Worm (Caenorhabditis elegans) whole organism, L4 larva: ENCODE data around the gene gbh-2.

ENCODE experiments used
- D1046.2 ChIP-seq: fragments of 200-800 bp; sonication (Bioruptor generic); IDR thresholded peaks from 2 replicates; pipeline ENCODE4 v1.3.6; 2022; ENCODE audit warnings: missing genetic modification characterization, missing compliant biosample characterization
- F10B5.3 ChIP-seq: sonication (generic microtip); optimal IDR thresholded peaks from 2 replicates; lab custom pipeline; 2016; ENCODE audit warnings: mild to moderate bottlenecking, missing genetic modification characterization, missing compliant biosample characterization
- F26F4.8 ChIP-seq: fragments of 200-800 bp; sonication (Bioruptor generic); conservative IDR thresholded peaks from 2 replicates; pipeline ENCODE4 v1.3.6; 2022; ENCODE audit warnings: missing genetic modification characterization, missing compliant biosample characterization
- R02D3.7 ChIP-seq: fragments of 150-350 bp; sonication (generic microtip); optimal IDR thresholded peaks from 3 replicates; lab custom pipeline; 2014; ENCODE audit warnings: missing biosample characterization, missing genetic modification characterization
- T20F7.1 ChIP-seq: fragments of 200-800 bp; sonication (Bioruptor generic); optimal IDR thresholded peaks from 2 replicates; lab custom pipeline; 2018; ENCODE audit warnings: mild to moderate bottlenecking, missing genetic modification characterization, missing compliant biosample characterization
- Y5F2A.4 ChIP-seq: fragments of 200-800 bp; sonication (Bioruptor generic); optimal IDR thresholded peaks from 2 replicates; lab custom pipeline; 2018; ENCODE audit warnings: mild to moderate bottlenecking, missing genetic modification characterization, missing compliant biosample characterization
- Y75B8A.6 ChIP-seq: fragments of 200-800 bp; sonication (Bioruptor generic); IDR thresholded peaks from 2 replicates; pipeline ENCODE4 v1.3.6; 2022; ENCODE audit warnings: missing genetic modification reagents, missing genetic modification characterization, missing compliant biosample characterization
- ZK546.5 ChIP-seq, 2 experiments: sonication (generic microtip); optimal IDR thresholded peaks; 2 replicates each; lab custom pipeline; 2017; ENCODE audit warnings: missing biosample characterization in 2 of 2, missing genetic modification characterization in 2 of 2
- aha-1 ChIP-seq: fragments of 150-350 bp; peaks from one replicate; lab custom pipeline; 2014; ENCODE audit warnings: missing biosample characterization, missing genetic modification characterization
- ama-1 ChIP-seq: fragments of 150-350 bp; optimal IDR thresholded peaks from 2 replicates; lab custom pipeline; 2014; ENCODE audit warnings: inconsistent platforms, mixed read lengths
- ceh-20 ChIP-seq: fragments of 200-800 bp; sonication (Bioruptor generic); IDR thresholded peaks from 2 replicates; pipeline ENCODE4 v1.3.6; 2022; ENCODE audit warnings: missing genetic modification reagents, missing genetic modification characterization, missing compliant biosample characterization
- ceh-28 ChIP-seq: fragments of 150-350 bp; optimal IDR thresholded peaks from 2 replicates; lab custom pipeline; 2014; ENCODE audit warnings: missing biosample characterization, missing genetic modification reagents, missing genetic modification characterization
- ceh-44 ChIP-seq: fragments of 200-800 bp; sonication (Bioruptor generic); IDR thresholded peaks from 2 replicates; pipeline ENCODE4 v1.3.6; 2022; ENCODE audit warnings: missing genetic modification reagents, missing genetic modification characterization, missing compliant biosample characterization
- ceh-62 ChIP-seq: sonication (generic microtip); optimal IDR thresholded peaks from 2 replicates; lab custom pipeline; 2017; ENCODE audit warnings: missing biosample characterization, missing genetic modification characterization
- ces-1 ChIP-seq: fragments of 150-350 bp; sonication (generic microtip); optimal IDR thresholded peaks from 4 replicates; lab custom pipeline; 2014; ENCODE audit warnings: missing biosample characterization, missing genetic modification reagents, missing genetic modification characterization
- daf-19 ChIP-seq: fragments of 200-800 bp; sonication (Bioruptor generic); conservative IDR thresholded peaks from 2 replicates; pipeline ENCODE4 v1.3.6; 2022; ENCODE audit warnings: missing genetic modification characterization, missing compliant biosample characterization
- daf-8 ChIP-seq: fragments of 200-800 bp; sonication (Bioruptor generic); IDR thresholded peaks from 2 replicates; pipeline ENCODE4 v1.3.6; 2022; ENCODE audit warnings: missing genetic modification characterization, missing compliant biosample characterization
- dmd-8 ChIP-seq: fragments of 200-800 bp; sonication (Bioruptor generic); IDR thresholded peaks from 2 replicates; pipeline ENCODE4 v1.3.6; 2022; ENCODE audit warnings: missing genetic modification characterization, missing compliant biosample characterization
- dmd-9 ChIP-seq: fragments of 200-800 bp; sonication (Bioruptor generic); IDR thresholded peaks from 2 replicates; pipeline ENCODE4 v1.3.6; 2022; ENCODE audit warnings: missing genetic modification reagents, missing genetic modification characterization, missing compliant biosample characterization
- dve-1 ChIP-seq: sonication (generic microtip); optimal IDR thresholded peaks from 2 replicates; lab custom pipeline; 2017; ENCODE audit warnings: antibody characterized with exemption, mild to moderate bottlenecking, missing genetic modification characterization, missing compliant biosample characterization; ENCODE audit not compliant: insufficient read depth
- egl-27 ChIP-seq: sonication (generic microtip); optimal IDR thresholded peaks from 3 replicates; lab custom pipeline; 2017; ENCODE audit warnings: missing biosample characterization, missing genetic modification reagents, missing genetic modification characterization
- fkh-10 ChIP-seq: fragments of 150-350 bp; optimal IDR thresholded peaks from 2 replicates; lab custom pipeline; 2014; ENCODE audit warnings: missing biosample characterization, missing genetic modification reagents, missing genetic modification characterization
- hif-1 ChIP-seq, 2 experiments: sonication (generic microtip); optimal IDR thresholded peaks; 2 replicates each; lab custom pipeline; 2016 to 2017; ENCODE audit warnings: missing compliant biosample characterization in 2 of 2, missing genetic modification characterization in 2 of 2, missing genetic modification reagents in 2 of 2, missing genotype in 2 of 2, mild to moderate bottlenecking in 1 of 2
- hmg-1.1 ChIP-seq: fragments of 200-800 bp; sonication (Bioruptor generic); IDR thresholded peaks from 2 replicates; pipeline ENCODE4 v1.3.6; 2022; ENCODE audit warnings: missing genetic modification reagents, missing genetic modification characterization, missing compliant biosample characterization
- lin-13 ChIP-seq: fragments of 150-350 bp; optimal IDR thresholded peaks from 2 replicates; lab custom pipeline; 2014; ENCODE audit warnings: missing biosample characterization, missing genetic modification reagents, missing genetic modification characterization
- lin-15B ChIP-seq: fragments of 150-350 bp; sonication (generic microtip); optimal IDR thresholded peaks from 3 replicates; lab custom pipeline; 2014; ENCODE audit warnings: missing biosample characterization, missing genetic modification characterization
- lin-29 ChIP-seq: fragments of 200-800 bp; sonication (Bioruptor generic); IDR thresholded peaks from 2 replicates; pipeline ENCODE4 v1.3.6; 2022; ENCODE audit warnings: missing genetic modification reagents, missing genetic modification characterization, missing compliant biosample characterization
- lin-39 ChIP-seq: fragments of 150-350 bp; optimal IDR thresholded peaks from 2 replicates; lab custom pipeline; 2014; ENCODE audit warnings: missing biosample characterization, missing genetic modification reagents, missing genetic modification characterization
- lsy-2 ChIP-seq, 2 experiments: fragments of 150-350 bp in 1 of 2; sonication (generic microtip) in 1 of 2; optimal IDR thresholded peaks; 2 replicates each; lab custom pipeline; 2014 to 2017; ENCODE audit warnings: missing biosample characterization in 2 of 2, missing genetic modification characterization in 2 of 2
- madf-9 ChIP-seq: fragments of 200-800 bp; sonication (Bioruptor generic); conservative IDR thresholded peaks from 2 replicates; pipeline ENCODE4 v1.3.6; 2022; ENCODE audit warnings: missing genetic modification reagents, missing genetic modification characterization, missing compliant biosample characterization
- mdl-1 ChIP-seq, 2 experiments: fragments of 150-350 bp in 1 of 2; sonication (generic microtip) in 1 of 2; optimal IDR thresholded peaks; 2 replicates each; lab custom pipeline; 2014 to 2017; ENCODE audit warnings: missing biosample characterization in 2 of 2, missing genetic modification characterization in 2 of 2
- mdt-29 ChIP-seq: fragments of 200-800 bp; sonication (Bioruptor generic); IDR thresholded peaks from 2 replicates; pipeline ENCODE4 v1.3.6; 2022; ENCODE audit warnings: missing genetic modification reagents, missing genetic modification characterization, missing compliant biosample characterization
- mep-1 ChIP-seq: fragments of 150-350 bp; sonication (generic microtip); optimal IDR thresholded peaks from 3 replicates; lab custom pipeline; 2014; ENCODE audit warnings: missing biosample characterization, missing genetic modification characterization
- nhr-10 ChIP-seq: fragments of 150-350 bp; optimal IDR thresholded peaks from 2 replicates; lab custom pipeline; 2014; ENCODE audit warnings: missing biosample characterization, missing genetic modification characterization
- nhr-102 ChIP-seq: sonication (generic microtip); optimal IDR thresholded peaks from 2 replicates; lab custom pipeline; 2016; ENCODE audit warnings: mild to moderate bottlenecking, missing genetic modification characterization, moderate library complexity, missing compliant biosample characterization
- nhr-11 ChIP-seq: fragments of 150-350 bp; optimal IDR thresholded peaks from 2 replicates; lab custom pipeline; 2014; ENCODE audit warnings: missing biosample characterization, missing genetic modification characterization
- nhr-111 ChIP-seq: fragments of 200-800 bp; sonication (Bioruptor generic); optimal IDR thresholded peaks from 2 replicates; lab custom pipeline; 2018; ENCODE audit warnings: mild to moderate bottlenecking, missing genetic modification characterization, missing compliant biosample characterization
- nhr-41 ChIP-seq: fragments of 200-800 bp; sonication (Bioruptor generic); IDR thresholded peaks from 2 replicates; pipeline ENCODE4 v1.3.6; 2022; ENCODE audit warnings: missing genetic modification reagents, missing genetic modification characterization, missing compliant biosample characterization
- nhr-48 ChIP-seq: sonication (generic microtip); optimal IDR thresholded peaks from 2 replicates; lab custom pipeline; 2016; ENCODE audit warnings: mild to moderate bottlenecking, missing genetic modification characterization, missing compliant biosample characterization
- nhr-6 ChIP-seq: fragments of 150-350 bp; optimal IDR thresholded peaks from 2 replicates; lab custom pipeline; 2014; ENCODE audit warnings: missing biosample characterization, missing genetic modification characterization
- pha-4 ChIP-seq, 2 experiments: fragments of 150-350 bp in 1 of 2; fragments of 200-800 bp in 1 of 2; sonication (Bioruptor generic) in 1 of 2; IDR thresholded peaks in 1 of 2; optimal IDR thresholded peaks in 1 of 2; 2 replicates each; pipeline versions ENCODE4 v1.3.6 to Lab custom; 2014 to 2022; ENCODE audit warnings: missing genetic modification characterization in 2 of 2, missing genetic modification reagents in 2 of 2, missing biosample characterization in 1 of 2, missing compliant biosample characterization in 1 of 2
- php-3 ChIP-seq: fragments of 200-800 bp; sonication (Bioruptor generic); IDR thresholded peaks from 2 replicates; pipeline ENCODE4 v1.3.6; 2022; ENCODE audit warnings: missing genetic modification reagents, missing genetic modification characterization, missing compliant biosample characterization
- snpc-1.2 ChIP-seq: fragments of 200-800 bp; sonication (Bioruptor generic); IDR thresholded peaks from 2 replicates; pipeline ENCODE4 v1.3.6; 2022; ENCODE audit warnings: missing genetic modification reagents, missing genetic modification characterization, missing compliant biosample characterization
- snpc-4 ChIP-seq: fragments of 150-350 bp; optimal IDR thresholded peaks from 2 replicates; lab custom pipeline; 2014; ENCODE audit warnings: missing biosample characterization, missing genetic modification characterization
- spr-3 ChIP-seq: fragments of 200-800 bp; sonication (Bioruptor generic); optimal IDR thresholded peaks from 2 replicates; lab custom pipeline; 2018; ENCODE audit warnings: mild to moderate bottlenecking, missing genetic modification characterization, missing compliant biosample characterization
- tag-97 ChIP-seq: fragments of 200-800 bp; sonication (Bioruptor generic); IDR thresholded peaks from 2 replicates; pipeline ENCODE4 v1.3.6; 2022; ENCODE audit warnings: missing genetic modification characterization, missing compliant biosample characterization
- vab-7 ChIP-seq: fragments of 200-800 bp; sonication (Bioruptor generic); IDR thresholded peaks from 2 replicates; pipeline ENCODE4 v1.3.6; 2022; ENCODE audit warnings: missing genetic modification reagents, missing genetic modification characterization, missing compliant biosample characterization
- zag-1 ChIP-seq: fragments of 150-350 bp; optimal IDR thresholded peaks from 2 replicates; lab custom pipeline; 2014; ENCODE audit warnings: missing biosample characterization, missing genetic modification characterization
- zip-11 ChIP-seq: fragments of 200-800 bp; sonication (Bioruptor generic); IDR thresholded peaks from 2 replicates; pipeline ENCODE4 v1.3.6; 2022; ENCODE audit warnings: missing genetic modification characterization, missing compliant biosample characterization
- ztf-7 ChIP-seq: fragments of 150-350 bp; optimal IDR thresholded peaks from 2 replicates; lab custom pipeline; 2014; ENCODE audit warnings: missing biosample characterization, missing genetic modification characterization

Gene gbh-2

ce11 chrII:8481033-8481708 lies 4.5 kb upstream of the gbh-2 start (continued):
- no peak for TF ChIP-seq ceh-44 (GFP tag; lab: Robert Waterston, UW)
- no peak for TF ChIP-seq nhr-11 (tag; lab: Kevin White, UChicago)
- no peak for TF ChIP-seq ces-1 (GFP tag; lab: Kevin White, UChicago)
- TF ChIP-seq nhr-102 (tag; lab: Kevin White, UChicago): peak; percentile 40
- TF ChIP-seq ZK546.5 (tag; optimal IDR thresholded peaks at IDR 0.05; lab: Kevin White, UChicago): no peak
- no peak for TF ChIP-seq Y5F2A.4 (GFP tag; lab: Kevin White, UChicago)
- TF ChIP-seq F26F4.8: no peak
- TF ChIP-seq dmd-9 (GFP tag; lab: Robert Waterston, UW): no peak
- TF ChIP-seq dve-1 (tag; lab: Kevin White, UChicago): peak; percentile 11
- no peak for TF ChIP-seq lin-29 (GFP tag; lab: Robert Waterston, UW)
- peak; percentile 42 for TF ChIP-seq T20F7.1 (GFP tag; lab: Kevin White, UChicago)
- TF ChIP-seq F10B5.3 (tag; lab: Kevin White, UChicago): no peak
- TF ChIP-seq daf-8: no peak
- no peak for TF ChIP-seq lin-13 (GFP tag; lab: Kevin White, UChicago)
- no peak for TF ChIP-seq D1046.2 (GFP tag; lab: Robert Waterston, UW)
- no peak for TF ChIP-seq vab-7 (GFP tag; lab: Robert Waterston, UW)
- no peak for TF ChIP-seq nhr-6 (tag; lab: Kevin White, UChicago)
- peak in 1 of 2 experiments; percentile 75 for TF ChIP-seq hif-1 (tag; optimal IDR thresholded peaks at IDR 0.05; lab: Kevin White, UChicago)
- no peak for TF ChIP-seq ceh-28
- TF ChIP-seq ama-1 (lab: Kevin White, UChicago): no peak
- peak in 1 of 2 experiments; percentile 17 for TF ChIP-seq mdl-1 (tag; optimal IDR thresholded peaks at IDR 0.05; lab: Kevin White, UChicago)
- no peak for TF ChIP-seq nhr-111 (GFP tag; lab: Kevin White, UChicago)
- TF ChIP-seq madf-9: no peak
- TF ChIP-seq nhr-10 (tag; lab: Kevin White, UChicago): no peak
- TF ChIP-seq mdt-29 (GFP tag; lab: Robert Waterston, UW): peak; percentile 69
- TF ChIP-seq dmd-8: no peak
- TF ChIP-seq zag-1 (tag; lab: Kevin White, UChicago): no peak
- 0 out of 2 replicates have a peak, but pooled peaks have one; percentile 41 for TF ChIP-seq Y75B8A.6
- TF ChIP-seq aha-1 (tag; lab: Kevin White, UChicago): peak; percentile 98
- TF ChIP-seq nhr-41: no peak
- TF ChIP-seq mep-1 (tag; lab: Kevin White, UChicago): peak; percentile 37
- TF ChIP-seq tag-97 (GFP tag; lab: Robert Waterston, UW): no peak
- TF ChIP-seq egl-27 (tag; lab: Kevin White, UChicago): no peak
- peak; percentile 47 for TF ChIP-seq php-3 (GFP tag; lab: Robert Waterston, UW)
- TF ChIP-seq zip-11 (GFP tag; lab: Robert Waterston, UW): 0 out of 2 replicates have a peak, but pooled peaks have one; percentile 14
- peak; percentile 56 for TF ChIP-seq nhr-48 (tag; lab: Kevin White, UChicago)
- TF ChIP-seq pha-4 (GFP tag; IDR thresholded peaks at IDR 0.05; lab: Robert Waterston, UW): peak; percentile 27; the same call in 1 of the 2 replicates
- TF ChIP-seq pha-4 (tag; optimal IDR thresholded peaks at IDR 0.05; lab: Kevin White, UChicago): no peak
- TF ChIP-seq lsy-2 (tag; optimal IDR thresholded peaks at IDR 0.05; lab: Kevin White, UChicago): peak in 1 of 2 experiments; percentile 52
- no peak for TF ChIP-seq snpc-4
- no peak for TF ChIP-seq spr-3 (GFP tag; lab: Kevin White, UChicago)
- peak; percentile 15; the same call in 1 of the 2 replicates for TF ChIP-seq snpc-1.2 (GFP tag; lab: Robert Waterston, UW)
- TF ChIP-seq R02D3.7: no peak
- TF ChIP-seq daf-19: 0 out of 2 replicates have a peak, but pooled peaks have one; percentile 10
- TF ChIP-seq ztf-7 (tag; lab: Kevin White, UChicago): no peak
- TF ChIP-seq ceh-20: no peak
- no peak for TF ChIP-seq ceh-62 (tag; lab: Kevin White, UChicago)
- no peak for TF ChIP-seq lin-15B (tag; lab: Kevin White, UChicago)
- TF ChIP-seq fkh-10 (GFP tag; lab: Kevin White, UChicago): no peak
- TF ChIP-seq hmg-1.1: no peak
- TF ChIP-seq lin-39: no peak
